Worm (Caenorhabditis elegans) whole organism, midembryonic: ENCODE results near the gene Y53G8AR.9.

ENCODE experiments used
- T22C8.4 ChIP-seq: fragments of 200-800 bp; sonication (Bioruptor generic); IDR thresholded peaks from 2 replicates; pipeline ENCODE4 v1.3.6; 2022; ENCODE audit warnings: missing genetic modification characterization, missing compliant biosample characterization
- cog-1 ChIP-seq: sonication (generic microtip); optimal IDR thresholded peaks from 2 replicates; lab custom pipeline; 2016; ENCODE audit warnings: missing genetic modification characterization, missing compliant biosample characterization
- flt-1 ChIP-seq: fragments of 200-800 bp; sonication (Bioruptor generic); IDR thresholded peaks from 2 replicates; pipeline ENCODE4 v1.3.6; 2022; ENCODE audit warnings: missing genetic modification characterization, missing compliant biosample characterization
- klf-2 ChIP-seq: fragments of 200-800 bp; sonication (Bioruptor generic); conservative IDR thresholded peaks from 2 replicates; pipeline ENCODE4 v1.3.6; 2022; ENCODE audit warnings: missing genetic modification reagents, missing genetic modification characterization, missing compliant biosample characterization
- med-1 ChIP-seq: sonication (generic microtip); optimal IDR thresholded peaks from 2 replicates; lab custom pipeline; 2017; ENCODE audit warnings: missing genetic modification characterization, mild to moderate bottlenecking, missing compliant biosample characterization, antibody characterized with exemption, missing genetic modification reagents; ENCODE audit not compliant: insufficient read depth
- ref-1 ChIP-seq: fragments of 200-800 bp; sonication (Bioruptor generic); conservative IDR thresholded peaks from 2 replicates; pipeline ENCODE4 v1.3.6; 2022; ENCODE audit warnings: missing genetic modification reagents, missing genetic modification characterization, missing compliant biosample characterization
- tab-1 ChIP-seq: fragments of 200-800 bp; sonication (Bioruptor generic); IDR thresholded peaks from 2 replicates; pipeline ENCODE4 v1.3.6; 2022; ENCODE audit warnings: missing genetic modification characterization, missing compliant biosample characterization
- ztf-23 ChIP-seq: fragments of 200-800 bp; sonication (Bioruptor generic); IDR thresholded peaks from 2 replicates; pipeline ENCODE4 v1.3.6; 2022; ENCODE audit warnings: missing genetic modification reagents, missing genetic modification characterization, missing compliant biosample characterization
- ztf-29 ChIP-seq: fragments of 200-800 bp; sonication (Bioruptor generic); IDR thresholded peaks from 2 replicates; pipeline ENCODE4 v1.3.6; 2022; ENCODE audit warnings: missing genetic modification reagents, missing genetic modification characterization, missing compliant biosample characterization

ce11 chrIII:3370770-3371169 lies 49.7 kb upstream of the Y53G8AR.9 start:
- TF ChIP-seq ztf-29 (GFP tag; lab: Robert Waterston, UW) (no peak), cog-1 (tag; lab: Kevin White, UChicago) (no peak), klf-2 (GFP tag; lab: Robert Waterston, UW) (no peak), med-1 (GFP tag; lab: Kevin White, UChicago) (no peak), ref-1 (GFP tag; lab: Robert Waterston, UW) (no peak), ztf-23 (no peak), T22C8.4 (no peak), flt-1 (GFP tag; lab: Robert Waterston, UW) (no peak), tab-1 (no peak)
